Fruit fly (Drosophila melanogaster): ENCODE data around the gene CG18404.

Gene CG18404

dm6 chr3R:30265420-30265819 is 12.4 kb downstream of the CG18404 start (continued):
- no peak for TF ChIP-seq ato (GFP tag; IDR thresholded peaks at IDR 0.05; ENCODE audit: partially characterized antibody)
- no peak for TF ChIP-seq sna (GFP tag; IDR thresholded peaks at IDR 0.05; ENCODE audit: partially characterized antibody)
- no peak for TF ChIP-seq CG18476 (GFP tag; optimal IDR thresholded peaks at IDR 0.05)
- no peak for TF ChIP-seq CG16813 (GFP tag; IDR thresholded peaks at IDR 0.05; ENCODE audit: partially characterized antibody)
- TF ChIP-seq CG1602 (GFP tag; optimal IDR thresholded peaks at IDR 0.05), result peak; percentile 48
- no peak for TF ChIP-seq CG18764 (GFP tag; optimal IDR thresholded peaks at IDR 0.05)
- no peak for TF ChIP-seq scrt (GFP tag; optimal IDR thresholded peaks at IDR 0.05)
- peak; percentile 49; the same call in 1 of the 2 replicates for TF ChIP-seq slbo (GFP tag; IDR thresholded peaks at IDR 0.05)
- no peak for TF ChIP-seq YL-1 (GFP tag; optimal IDR thresholded peaks at IDR 0.05)
- peak; percentile 79 for TF ChIP-seq Sox102F (GFP tag; optimal IDR thresholded peaks at IDR 0.05)
- TF ChIP-seq bcd (GFP tag; optimal IDR thresholded peaks at IDR 0.05), result peak; percentile 43
- no peak for TF ChIP-seq CG11398 (GFP tag; optimal IDR thresholded peaks at IDR 0.05)
- no peak; the same call in 1 of the 2 replicates for TF ChIP-seq CG8765 (GFP tag; IDR thresholded peaks at IDR 0.05)
- TF ChIP-seq toy (GFP tag; IDR thresholded peaks at IDR 0.05), result 0 out of 2 replicates have a peak, but pooled peaks have one; percentile 18
- TF ChIP-seq org-1 (GFP tag; optimal IDR thresholded peaks at IDR 0.05), result no peak
- TF ChIP-seq CG2202 (tag; optimal IDR thresholded peaks at IDR 0.05), result peak; percentile 50
- TF ChIP-seq MBD-R2 (GFP tag; IDR thresholded peaks at IDR 0.05), result no peak
- TF ChIP-seq dpn (GFP tag; optimal IDR thresholded peaks at IDR 0.05), result peak in 1 of 2 experiments; percentile 58
- TF ChIP-seq HLH4C (GFP tag; IDR thresholded peaks at IDR 0.05; ENCODE audit: partially characterized antibody), result no peak
- TF ChIP-seq Tbp (GFP tag; optimal IDR thresholded peaks at IDR 0.05), result no peak
- no peak for TF ChIP-seq CG1647 (GFP tag; optimal IDR thresholded peaks at IDR 0.05)
- no peak for TF ChIP-seq CG3995 (GFP tag; optimal IDR thresholded peaks at IDR 0.05)
- peak; percentile 75 for TF ChIP-seq CG2712 (tag; optimal IDR thresholded peaks at IDR 0.05)
- TF ChIP-seq psq (GFP tag; optimal IDR thresholded peaks at IDR 0.05), result no peak
- no peak for TF ChIP-seq yki (optimal IDR thresholded peaks at IDR 0.05)
- TF ChIP-seq lov (optimal IDR thresholded peaks at IDR 0.05), result no peak
- TF ChIP-seq lov (GFP tag; IDR thresholded peaks at IDR 0.05), result peak; percentile 81; the same call in 2 of the 3 replicates
- peak; percentile 55 for TF ChIP-seq Six4 (GFP tag; optimal IDR thresholded peaks at IDR 0.05)
- no peak for TF ChIP-seq CTCF (GFP tag; optimal IDR thresholded peaks at IDR 0.05)
- TF ChIP-seq cwo (GFP tag; optimal IDR thresholded peaks at IDR 0.05), result peak; percentile 3
- peak; percentile 30 for TF ChIP-seq CG10462 (GFP tag; optimal IDR thresholded peaks at IDR 0.05)
- TF ChIP-seq CG12659 (GFP tag; optimal IDR thresholded peaks at IDR 0.05), result peak; percentile 14
- peak; percentile 49 for TF ChIP-seq CG9817 (tag; optimal IDR thresholded peaks at IDR 0.05)
- TF ChIP-seq cas (GFP tag; IDR thresholded peaks at IDR 0.05), result no peak
- TF ChIP-seq Dbx (GFP tag; IDR thresholded peaks at IDR 0.05), result no peak
- peak; percentile 41 for TF ChIP-seq CG33557 (GFP tag; optimal IDR thresholded peaks at IDR 0.05)
- TF ChIP-seq CG3065 (GFP tag; optimal IDR thresholded peaks at IDR 0.05), result no peak
- TF ChIP-seq Atf6 (GFP tag; IDR thresholded peaks at IDR 0.05), result no peak
- no peak for TF ChIP-seq CG13624 (GFP tag; optimal IDR thresholded peaks at IDR 0.05)
- TF ChIP-seq hb (GFP tag; IDR thresholded peaks at IDR 0.05; ENCODE audit: partially characterized antibody), result no peak
- peak; percentile 7 for TF ChIP-seq Sox100B (GFP tag; optimal IDR thresholded peaks at IDR 0.05)
- TF ChIP-seq CG13296 (GFP tag; optimal IDR thresholded peaks at IDR 0.05), result no peak
- TF ChIP-seq usp (GFP tag; optimal IDR thresholded peaks at IDR 0.05), result no peak
- TF ChIP-seq ase (GFP tag; IDR thresholded peaks at IDR 0.05), result peak; percentile 67; the same call in 2 of the 3 replicates
- TF ChIP-seq croc (GFP tag; conservative IDR thresholded peaks at IDR 0.05), result peak; percentile 73
- no peak for TF ChIP-seq dm (GFP tag; optimal IDR thresholded peaks at IDR 0.05)
- TF ChIP-seq CG10565 (GFP tag; optimal IDR thresholded peaks at IDR 0.05), result no peak
- TF ChIP-seq CG13424 (tag; optimal IDR thresholded peaks at IDR 0.05), result peak; percentile 67
- no peak for TF ChIP-seq CG10321 (GFP tag; IDR thresholded peaks at IDR 0.05)
- TF ChIP-seq Optix (GFP tag; IDR thresholded peaks at IDR 0.05), result peak; percentile 71
- TF ChIP-seq CG2116 (GFP tag; optimal IDR thresholded peaks at IDR 0.05), result no peak
- TF ChIP-seq Hmx (GFP tag; optimal IDR thresholded peaks at IDR 0.05), result no peak
- TF ChIP-seq Hsf (GFP tag; optimal IDR thresholded peaks at IDR 0.05), result peak; percentile 45

Measured in whole organism, embryonic.